Worm (Caenorhabditis elegans): Measurements from ENCODE around the gene T05C12.4.

- TF ChIP-seq gmeb-2 (tag; optimal IDR thresholded peaks at IDR 0.05) (no peak), fkh-10 (GFP tag; optimal IDR thresholded peaks at IDR 0.05) (no peak), nhr-11 (tag; optimal IDR thresholded peaks at IDR 0.05) (no peak)
Measured at ce11 chrII:8216922-8217321, 36.7 kb upstream of the T05C12.4 start, which contains the start of gene ifg-1.

Measured in whole organism, late embryonic.